Worm (Caenorhabditis elegans) whole organism, early embryonic: ENCODE results near the gene H01G02.1.

Source experiments
- B0310.2 ChIP-seq: sonication (generic microtip); optimal IDR thresholded peaks from 2 replicates; lab custom pipeline; 2016; ENCODE audit warnings: mild to moderate bottlenecking, missing genetic modification characterization, missing compliant biosample characterization
- ama-1 ChIP-seq: fragments of 150-350 bp; optimal IDR thresholded peaks from 2 replicates; lab custom pipeline; 2014
- ceh-13 ChIP-seq: fragments of 200-800 bp; sonication (Bioruptor generic); optimal IDR thresholded peaks from 2 replicates; lab custom pipeline; 2018; ENCODE audit warnings: mild to moderate bottlenecking, missing genetic modification characterization, missing compliant biosample characterization
- ets-7 ChIP-seq: sonication (generic microtip); optimal IDR thresholded peaks from 2 replicates; lab custom pipeline; 2016; ENCODE audit warnings: missing genotype, missing genetic modification characterization, missing compliant biosample characterization
- flt-1 ChIP-seq: fragments of 200-800 bp; sonication (Bioruptor generic); IDR thresholded peaks from 2 replicates; pipeline ENCODE4 v1.3.6; 2022; ENCODE audit warnings: missing genetic modification characterization, missing compliant biosample characterization
- hmbx-1 ChIP-seq: sonication (generic microtip); optimal IDR thresholded peaks from 2 replicates; lab custom pipeline; 2016; ENCODE audit warnings: mild to moderate bottlenecking, missing genetic modification characterization, missing compliant biosample characterization
- hmg-4 ChIP-seq: fragments of 200-800 bp; sonication (Bioruptor generic); optimal IDR thresholded peaks from 2 replicates; lab custom pipeline; 2018; ENCODE audit warnings: mild to moderate bottlenecking, missing genetic modification characterization, missing compliant biosample characterization
- hnd-1 ChIP-seq: sonication (generic microtip); optimal IDR thresholded peaks from 2 replicates; lab custom pipeline; 2016; ENCODE audit warnings: missing genetic modification characterization, missing compliant biosample characterization
- pes-1 ChIP-seq: fragments of 200-800 bp; sonication (Bioruptor generic); IDR thresholded peaks from 2 replicates; pipeline ENCODE4 v1.3.6; 2022; ENCODE audit warnings: missing genetic modification reagents, missing genetic modification characterization, missing compliant biosample characterization
- scrt-1 ChIP-seq: fragments of 200-800 bp; sonication (Bioruptor generic); IDR thresholded peaks from 2 replicates; pipeline ENCODE4 v1.3.6; 2022; ENCODE audit warnings: missing genetic modification characterization, missing compliant biosample characterization
- sea-1 ChIP-seq: fragments of 200-800 bp; sonication (Bioruptor generic); conservative IDR thresholded peaks from 2 replicates; pipeline ENCODE4 v1.3.6; 2022; ENCODE audit warnings: missing genetic modification characterization, missing compliant biosample characterization
- tbx-11 ChIP-seq: fragments of 200-800 bp; sonication (Bioruptor generic); IDR thresholded peaks from 2 replicates; pipeline ENCODE4 v1.3.6; 2022; ENCODE audit warnings: missing genetic modification characterization, missing compliant biosample characterization
- tra-4 ChIP-seq: sonication (generic microtip); optimal IDR thresholded peaks from 2 replicates; lab custom pipeline; 2017; ENCODE audit warnings: missing genetic modification characterization, missing compliant biosample characterization

- TF ChIP-seq hmbx-1 (tag; lab: Kevin White, UChicago) (no peak), hnd-1 (tag; lab: Kevin White, UChicago) (no peak), ama-1 (no peak), tbx-11 (GFP tag; lab: Robert Waterston, UW) (no peak), B0310.2 (tag; lab: Kevin White, UChicago) (no peak), flt-1 (GFP tag; lab: Robert Waterston, UW) (no peak), ceh-13 (no peak), tra-4 (tag; lab: Kevin White, UChicago) (no peak), sea-1 (GFP tag; lab: Robert Waterston, UW) (no peak), ets-7 (tag; lab: Kevin White, UChicago) (no peak), pes-1 (GFP tag; lab: Robert Waterston, UW) (no peak), scrt-1 (GFP tag; lab: Robert Waterston, UW) (no peak), hmg-4 (no peak)
Measured at ce11 chrIV:11803044-11803443, 909 bp downstream of the H01G02.1 start, which contains the start of gene H01G02.4.
